Worm (Caenorhabditis elegans) whole organism, young adult: ENCODE measurements around the gene C34C12.8.

Source experiments
- egl-44 ChIP-seq: fragments of 200-800 bp; sonication (Bioruptor generic); IDR thresholded peaks from 2 replicates; pipeline ENCODE4 v1.3.6; 2022; ENCODE audit warnings: missing genetic modification reagents, missing genetic modification characterization, missing compliant biosample characterization
- ets-4 ChIP-seq: fragments of 200-800 bp; sonication (Bioruptor generic); optimal IDR thresholded peaks from 2 replicates; lab custom pipeline; 2018; ENCODE audit warnings: mild to moderate bottlenecking, missing genetic modification characterization, missing compliant biosample characterization
- snpc-1.1 ChIP-seq: sonication (generic microtip); optimal IDR thresholded peaks from 2 replicates; lab custom pipeline; 2017; ENCODE audit warnings: missing genetic modification characterization, mild to moderate bottlenecking, missing compliant biosample characterization, antibody characterized with exemption, moderate library complexity, missing genotype, missing genetic modification reagents; ENCODE audit not compliant: insufficient read depth
- snpc-3.4 ChIP-seq: sonication (generic microtip); optimal IDR thresholded peaks from 2 replicates; lab custom pipeline; 2017; ENCODE audit warnings: missing genetic modification characterization, mild to moderate bottlenecking, missing compliant biosample characterization, antibody characterized with exemption, moderate library complexity, missing genotype, missing genetic modification reagents

ce11 chrIII:3456226-3456625, 4.0 kb upstream of the C34C12.8 start:
- TF ChIP-seq egl-44 (GFP tag; lab: Robert Waterston, UW), result no peak
- TF ChIP-seq ets-4 (GFP tag; lab: Kevin White, UChicago), result no peak
- TF ChIP-seq snpc-1.1, result peak; percentile 21
- TF ChIP-seq snpc-3.4 (tag; lab: Kevin White, UChicago), result peak; percentile 75
